Worm (Caenorhabditis elegans): ENCODE measurements around the gene meg-1.

The meg-1 gene

ce11 chrX:13913641-13914040, 15.8 kb downstream of the meg-1 start:
- no peak for TF ChIP-seq nhr-10 (tag; optimal IDR thresholded peaks at IDR 0.05)
- TF ChIP-seq lin-11 (tag; optimal IDR thresholded peaks at IDR 0.05), result peak; percentile 62
- TF ChIP-seq egl-27 (tag; optimal IDR thresholded peaks at IDR 0.05), result no peak
- TF ChIP-seq zag-1 (tag; optimal IDR thresholded peaks at IDR 0.05), result no peak
- TF ChIP-seq lsy-2 (tag; optimal IDR thresholded peaks at IDR 0.05), result peak in 1 of 2 experiments; percentile 25
- TF ChIP-seq unc-39 (tag; optimal IDR thresholded peaks at IDR 0.05), result no peak
- no peak for TF ChIP-seq elt-1 (tag; optimal IDR thresholded peaks at IDR 0.05)
- TF ChIP-seq peb-1 (tag; optimal IDR thresholded peaks at IDR 0.05), result no peak
- no peak for TF ChIP-seq unc-62 (GFP tag; optimal IDR thresholded peaks at IDR 0.05)
- no peak for TF ChIP-seq lin-39 (tag; optimal IDR thresholded peaks at IDR 0.05)

- TF ChIP-seq nhr-21 (tag; optimal IDR thresholded peaks at IDR 0.05) (no peak), unc-55 (GFP tag; optimal IDR thresholded peaks at IDR 0.05) (no peak), nhr-10 (tag; optimal IDR thresholded peaks at IDR 0.05) (no peak), nhr-237 (tag; optimal IDR thresholded peaks at IDR 0.05) (no peak), nhr-23 (tag; optimal IDR thresholded peaks at IDR 0.05) (no peak), R02D3.7 (tag; optimal IDR thresholded peaks at IDR 0.05) (no peak), nhr-6 (tag; optimal IDR thresholded peaks at IDR 0.05) (no peak), nhr-129 (tag; optimal IDR thresholded peaks at IDR 0.05) (no peak)
Measured at ce11 chrX:13909850-13910249, 19.6 kb downstream of the meg-1 start, which contains the start of gene Y26E6A.3. TSS of gene Y26E6A.3 (minus strand) at chrX:13909950.

- TF ChIP-seq ztf-4 (tag; optimal IDR thresholded peaks at IDR 0.05), result no peak
- TF ChIP-seq sma-3 (GFP tag; optimal IDR thresholded peaks at IDR 0.05), result no peak
- TF ChIP-seq zag-1 (tag; optimal IDR thresholded peaks at IDR 0.05), result no peak
- no peak for TF ChIP-seq nhr-10 (tag; optimal IDR thresholded peaks at IDR 0.05)
- TF ChIP-seq R02D3.7 (tag; optimal IDR thresholded peaks at IDR 0.05), result no peak
Measured at ce11 chrX:13903769-13904168, 25.7 kb downstream of the meg-1 start.

- TF ChIP-seq egl-27 (tag; optimal IDR thresholded peaks at IDR 0.05), result no peak
- no peak for TF ChIP-seq elt-1 (tag; optimal IDR thresholded peaks at IDR 0.05)
- no peak for TF ChIP-seq mab-5 (tag; optimal IDR thresholded peaks at IDR 0.05)
- TF ChIP-seq ceh-16 (tag; optimal IDR thresholded peaks at IDR 0.05), result no peak
- TF ChIP-seq ztf-11 (tag; optimal IDR thresholded peaks at IDR 0.05), result no peak
- no peak for TF ChIP-seq sma-9 (GFP tag; optimal IDR thresholded peaks at IDR 0.05)
- no peak for TF ChIP-seq sma-9 (tag; optimal IDR thresholded peaks at IDR 0.05)
- TF ChIP-seq sem-4 (tag; optimal IDR thresholded peaks at IDR 0.05), result no peak
- no peak for TF ChIP-seq ceh-82 (tag; optimal IDR thresholded peaks at IDR 0.05)
- TF ChIP-seq ztf-1 (GFP tag; conservative IDR thresholded peaks at IDR 0.05), result no peak
- TF ChIP-seq nhr-6 (tag; optimal IDR thresholded peaks at IDR 0.05), result no peak
- TF ChIP-seq nhr-12 (tag; optimal IDR thresholded peaks at IDR 0.05), result no peak
- TF ChIP-seq R02D3.7 (tag; optimal IDR thresholded peaks at IDR 0.05), result no peak
- no peak for TF ChIP-seq unc-39 (tag; optimal IDR thresholded peaks at IDR 0.05)
- no peak for TF ChIP-seq nhr-11 (tag; optimal IDR thresholded peaks at IDR 0.05)
- no peak for TF ChIP-seq unc-55 (GFP tag; optimal IDR thresholded peaks at IDR 0.05)
- no peak for TF ChIP-seq fos-1 (tag; optimal IDR thresholded peaks at IDR 0.05)
Measured at ce11 chrX:13903328-13903727, 26.1 kb downstream of the meg-1 start, which contains the start of gene sra-39. TSS of gene sra-39 (minus strand) at chrX:13903428.

ce11 chrX:13900047-13900446, 29.4 kb downstream of the meg-1 start, which contains the start of gene sra-38:
TSS of gene sra-38 (minus strand) at chrX:13900147.
- TF ChIP-seq ztf-1 (GFP tag; conservative IDR thresholded peaks at IDR 0.05), result no peak
- no peak for TF ChIP-seq nhr-6 (tag; optimal IDR thresholded peaks at IDR 0.05)
- TF ChIP-seq aly-2 (tag; optimal IDR thresholded peaks at IDR 0.05), result no peak

- no peak for TF ChIP-seq nhr-25 (tag; optimal IDR thresholded peaks at IDR 0.05)
- no peak for TF ChIP-seq F13H6.1 (tag; optimal IDR thresholded peaks at IDR 0.05)
- TF ChIP-seq sem-4 (tag; optimal IDR thresholded peaks at IDR 0.05), result no peak
- TF ChIP-seq elt-3 (tag; optimal IDR thresholded peaks at IDR 0.05), result no peak
- TF ChIP-seq nhr-6 (tag; optimal IDR thresholded peaks at IDR 0.05), result no peak
- no peak for TF ChIP-seq egl-27 (tag; optimal IDR thresholded peaks at IDR 0.05)
- TF ChIP-seq nhr-77 (tag; optimal IDR thresholded peaks at IDR 0.05), result no peak
- TF ChIP-seq mbf-1 (tag; optimal IDR thresholded peaks at IDR 0.05), result no peak
- no peak for TF ChIP-seq lsy-2 (tag; optimal IDR thresholded peaks at IDR 0.05)
- no peak for TF ChIP-seq nhr-12 (tag; optimal IDR thresholded peaks at IDR 0.05)
- no peak for TF ChIP-seq elt-1 (tag; optimal IDR thresholded peaks at IDR 0.05)
- no peak for TF ChIP-seq nhr-10 (tag; optimal IDR thresholded peaks at IDR 0.05)
- no peak for TF ChIP-seq lin-11 (tag; optimal IDR thresholded peaks at IDR 0.05)
Measured at ce11 chrX:13893256-13893655, 36.2 kb downstream of the meg-1 start, which contains the start of gene sra-37. TSS of gene sra-37 (minus strand) at chrX:13893356.
